Fruit fly (Drosophila melanogaster) whole organism, embryonic: ENCODE measurements around the gene CG17768.

Source experiments
- Ada2b ChIP-seq: fragments of 200-800 bp; sonication (Bioruptor generic); IDR thresholded peaks from 2 replicates; pipeline ENCODE4 v1.3.6; 2022; ENCODE audit warnings: missing biosample characterization, missing genetic modification characterization
- Antp ChIP-seq: fragments of 200-800 bp; sonication (Bioruptor generic); optimal IDR thresholded peaks from 3 replicates; lab custom pipeline; 2016; ENCODE audit warnings: missing biosample characterization, missing genetic modification characterization
- Asciz ChIP-seq: fragments of 200-800 bp; sonication (Bioruptor generic); optimal IDR thresholded peaks from 2 replicates; lab custom pipeline; 2017; ENCODE audit warnings: missing biosample characterization, mild to moderate bottlenecking, missing genetic modification characterization, missing genetic modification reagents
- Atf-2 ChIP-seq: fragments of 200-800 bp; sonication (Bioruptor generic); optimal IDR thresholded peaks from 2 replicates; lab custom pipeline; 2016; ENCODE audit warnings: missing biosample characterization, missing genetic modification characterization
- CG1024 ChIP-seq: fragments of 200-800 bp; sonication (Bioruptor generic); IDR thresholded peaks from 2 replicates; pipeline ENCODE4 v1.3.6; 2022; ENCODE audit warnings: missing biosample characterization, missing genetic modification characterization
- CG10654 ChIP-seq: fragments of 200-800 bp; sonication (Bioruptor generic); optimal IDR thresholded peaks from 2 replicates; lab custom pipeline; 2016; ENCODE audit warnings: missing biosample characterization, missing genetic modification characterization
- CG13296 ChIP-seq: fragments of 200-800 bp; sonication (Bioruptor generic); optimal IDR thresholded peaks from 3 replicates; lab custom pipeline; 2018; ENCODE audit warnings: missing biosample characterization, mild to moderate bottlenecking, missing genetic modification characterization
- CG13624 ChIP-seq: fragments of 200-800 bp; sonication (Bioruptor generic); optimal IDR thresholded peaks from 2 replicates; lab custom pipeline; 2016; ENCODE audit warnings: missing biosample characterization, missing genetic modification characterization
- CG17328 ChIP-seq: fragments of 200-800 bp; sonication (Bioruptor generic); IDR thresholded peaks from 2 replicates; pipeline ENCODE4 v1.3.6; 2022; ENCODE audit warnings: missing biosample characterization, missing genetic modification characterization
- CG18011 ChIP-seq: fragments of 200-800 bp; sonication (Bioruptor generic); optimal IDR thresholded peaks from 2 replicates; lab custom pipeline; 2017; ENCODE audit warnings: missing biosample characterization, missing genetic modification characterization, mild to moderate bottlenecking, moderate library complexity, missing genotype
- CG18476 ChIP-seq: fragments of 200-800 bp; sonication (Bioruptor generic); optimal IDR thresholded peaks from 2 replicates; lab custom pipeline; 2016; ENCODE audit warnings: missing biosample characterization, mild to moderate bottlenecking, missing genetic modification characterization
- CG18764 ChIP-seq: fragments of 200-800 bp; sonication (Bioruptor generic); optimal IDR thresholded peaks from 3 replicates; lab custom pipeline; 2016; ENCODE audit warnings: missing biosample characterization, missing genetic modification characterization
- CG2120 ChIP-seq: fragments of 200-800 bp; sonication (Bioruptor generic); optimal IDR thresholded peaks from 3 replicates; lab custom pipeline; 2016; ENCODE audit warnings: missing biosample characterization, missing genetic modification characterization
- CG3281 ChIP-seq: fragments of 200-800 bp; sonication (Bioruptor generic); optimal IDR thresholded peaks from 3 replicates; lab custom pipeline; 2017; ENCODE audit warnings: missing biosample characterization, mild to moderate bottlenecking, missing genetic modification characterization
- CG33213 ChIP-seq: fragments of 200-800 bp; sonication (Bioruptor generic); optimal IDR thresholded peaks from 3 replicates; lab custom pipeline; 2016; ENCODE audit warnings: missing biosample characterization, missing genetic modification characterization
- CG3726 ChIP-seq: fragments of 200-800 bp; sonication (Bioruptor generic); IDR thresholded peaks from 3 replicates; pipeline ENCODE4, ENCODE4 v1.3.6; 2022; ENCODE audit warnings: missing biosample characterization, missing genetic modification characterization
- CG42726 ChIP-seq: fragments of 200-800 bp; sonication (Bioruptor generic); IDR thresholded peaks from 2 replicates; pipeline ENCODE4 v1.3.6; 2022; ENCODE audit warnings: missing biosample characterization, missing genetic modification characterization; ENCODE audit not compliant: partially characterized antibody
- CG4360 ChIP-seq: fragments of 200-800 bp; sonication (Bioruptor generic); IDR thresholded peaks from 2 replicates; pipeline ENCODE4 v1.3.6; 2022; ENCODE audit warnings: missing biosample characterization, missing genetic modification characterization
- CG4730 ChIP-seq: fragments of 200-800 bp; sonication (Bioruptor generic); IDR thresholded peaks from 2 replicates; pipeline ENCODE4 v1.3.6; 2022; ENCODE audit warnings: missing biosample characterization, missing genetic modification characterization
- CG5245 ChIP-seq: fragments of 200-800 bp; sonication (Bioruptor generic); optimal IDR thresholded peaks from 3 replicates; lab custom pipeline; 2016; ENCODE audit warnings: missing biosample characterization, missing genetic modification characterization
- CG8944 ChIP-seq: fragments of 200-800 bp; sonication (Bioruptor generic); optimal IDR thresholded peaks from 3 replicates; lab custom pipeline; 2016; ENCODE audit warnings: missing biosample characterization, missing genetic modification characterization
- CG9215 ChIP-seq: fragments of 200-800 bp; sonication (Bioruptor generic); IDR thresholded peaks from 2 replicates; pipeline ENCODE4 v1.3.6; 2022; ENCODE audit warnings: missing biosample characterization, missing genetic modification characterization
- CG9932 ChIP-seq: fragments of 200-800 bp; sonication (Bioruptor generic); IDR thresholded peaks from 2 replicates; pipeline ENCODE4 v1.3.6; 2022; ENCODE audit warnings: missing biosample characterization, missing genetic modification characterization
- D19A ChIP-seq: fragments of 200-800 bp; optimal IDR thresholded peaks from 3 replicates; lab custom pipeline; 2019; ENCODE audit warnings: missing biosample characterization, mild to moderate bottlenecking, missing genetic modification characterization, moderate library complexity
- Dip2 ChIP-seq: fragments of 200-800 bp; sonication (Bioruptor generic); IDR thresholded peaks from 2 replicates; pipeline ENCODE4 v1.3.6; 2022; ENCODE audit warnings: missing biosample characterization, missing genetic modification characterization
- Doc3 ChIP-seq: fragments of 200-800 bp; sonication (Bioruptor generic); IDR thresholded peaks from 3 replicates; pipeline ENCODE4 v1.3.6; 2022; ENCODE audit warnings: missing biosample characterization, missing genetic modification characterization; ENCODE audit not compliant: partially characterized antibody
- ERR ChIP-seq: fragments of 200-800 bp; sonication (Bioruptor generic); optimal IDR thresholded peaks from 2 replicates; lab custom pipeline; 2016; ENCODE audit warnings: missing biosample characterization, missing genetic modification characterization
- Fer1 ChIP-seq: fragments of 200-800 bp; sonication (Bioruptor generic); optimal IDR thresholded peaks from 2 replicates; lab custom pipeline; 2017; ENCODE audit warnings: missing biosample characterization, mild to moderate bottlenecking, missing genetic modification characterization
- Max ChIP-seq: fragments of 200-800 bp; sonication (Bioruptor generic); optimal IDR thresholded peaks from 2 replicates; lab custom pipeline; 2016; ENCODE audit warnings: missing biosample characterization, mild to moderate bottlenecking, missing genetic modification characterization
- Stat92E ChIP-seq, 3 experiments: fragments of >200 bp in 2 of 3; fragments of 200-800 bp in 1 of 3; sonication (Bioruptor generic) in 1 of 3; optimal IDR thresholded peaks; 2 replicates each; lab custom pipeline; 2017 to 2019; ENCODE audit warnings: missing biosample characterization in 3 of 3, missing genetic modification characterization in 3 of 3, mild to moderate bottlenecking in 1 of 3, moderate library complexity in 1 of 3
- Taf1 ChIP-seq: fragments of 200-800 bp; sonication (Bioruptor generic); IDR thresholded peaks from 2 replicates; pipeline ENCODE4 v1.3.6; 2022; ENCODE audit warnings: missing biosample characterization, missing genetic modification characterization
- az2 ChIP-seq: fragments of 200-800 bp; sonication (Bioruptor generic); optimal IDR thresholded peaks from 3 replicates; lab custom pipeline; 2016; ENCODE audit warnings: missing biosample characterization, missing genetic modification characterization
- br ChIP-seq: fragments of >200 bp; optimal IDR thresholded peaks from 2 replicates; lab custom pipeline; 2017
- caup ChIP-seq: fragments of 200-800 bp; sonication (Bioruptor generic); optimal IDR thresholded peaks from 3 replicates; lab custom pipeline; 2017; ENCODE audit warnings: missing biosample characterization, mild to moderate bottlenecking, missing genetic modification characterization, moderate library complexity; ENCODE audit not compliant: severe bottlenecking
- chif ChIP-seq, 2 experiments: fragments of 200-800 bp; sonication (Bioruptor generic); optimal IDR thresholded peaks; 3 replicates each; lab custom pipeline; 2016; ENCODE audit warnings: missing biosample characterization in 2 of 2, missing genetic modification characterization in 2 of 2
- dati ChIP-seq: fragments of 200-800 bp; sonication (Bioruptor generic); IDR thresholded peaks from 2 replicates; pipeline ENCODE4 v1.3.6; 2022; ENCODE audit warnings: missing biosample characterization, missing genetic modification characterization
- disco-r ChIP-seq: fragments of 200-800 bp; sonication (Bioruptor generic); optimal IDR thresholded peaks from 2 replicates; lab custom pipeline; 2016; ENCODE audit warnings: missing biosample characterization, missing genetic modification characterization
- dmrt99B ChIP-seq: fragments of 200-800 bp; sonication (Bioruptor generic); optimal IDR thresholded peaks from 2 replicates; lab custom pipeline; 2018; ENCODE audit warnings: missing biosample characterization, mild to moderate bottlenecking, missing genetic modification characterization, moderate library complexity
- dpn ChIP-seq, 2 experiments: fragments of 200-800 bp; sonication (Bioruptor generic); optimal IDR thresholded peaks; 3 replicates each; lab custom pipeline; 2016; ENCODE audit warnings: missing biosample characterization in 2 of 2, missing genetic modification characterization in 2 of 2
- eve ChIP-seq, 2 experiments: fragments of >200 bp; optimal IDR thresholded peaks; 2 replicates each; lab custom pipeline; 2017; ENCODE audit warnings: missing biosample characterization in 2 of 2, missing genetic modification characterization in 2 of 2
- ftz-f1 ChIP-seq: fragments of 200-800 bp; sonication (Bioruptor generic); optimal IDR thresholded peaks from 2 replicates; lab custom pipeline; 2016; ENCODE audit warnings: missing biosample characterization, missing genetic modification characterization
- hth ChIP-seq: fragments of >200 bp; optimal IDR thresholded peaks from 2 replicates; lab custom pipeline; 2017; ENCODE audit warnings: inconsistent platforms
- ind ChIP-seq: fragments of 200-800 bp; sonication (Bioruptor generic); optimal IDR thresholded peaks from 3 replicates; lab custom pipeline; 2016; ENCODE audit warnings: missing biosample characterization, missing genetic modification characterization
- pfk ChIP-seq: fragments of 200-800 bp; sonication (Bioruptor generic); optimal IDR thresholded peaks from 2 replicates; lab custom pipeline; 2018; ENCODE audit warnings: missing biosample characterization, mild to moderate bottlenecking, missing genetic modification characterization, moderate library complexity
- pita ChIP-seq: fragments of 200-800 bp; sonication (Bioruptor generic); optimal IDR thresholded peaks from 2 replicates; lab custom pipeline; 2017; ENCODE audit warnings: missing biosample characterization, mild to moderate bottlenecking, missing genetic modification characterization
- schlank ChIP-seq: fragments of 200-800 bp; sonication (Bioruptor generic); optimal IDR thresholded peaks from 2 replicates; lab custom pipeline; 2018; ENCODE audit warnings: missing biosample characterization, mild to moderate bottlenecking, missing genetic modification characterization
- sna ChIP-seq: fragments of 200-800 bp; sonication (Bioruptor generic); IDR thresholded peaks from 2 replicates; pipeline ENCODE4 v1.3.6; 2022; ENCODE audit warnings: missing biosample characterization, missing genetic modification characterization; ENCODE audit not compliant: partially characterized antibody
- sqz ChIP-seq: fragments of 200-800 bp; sonication (Bioruptor generic); optimal IDR thresholded peaks from 3 replicates; lab custom pipeline; 2018; ENCODE audit warnings: missing biosample characterization, mild to moderate bottlenecking, missing genetic modification characterization
- tap ChIP-seq: fragments of 200-800 bp; optimal IDR thresholded peaks from 3 replicates; lab custom pipeline; 2019; ENCODE audit warnings: missing biosample characterization, mild to moderate bottlenecking, missing genetic modification characterization, moderate library complexity
- toy ChIP-seq: fragments of 200-800 bp; sonication (Bioruptor generic); IDR thresholded peaks from 2 replicates; pipeline ENCODE4 v1.3.6; 2022; ENCODE audit warnings: missing biosample characterization, missing genetic modification characterization
- vfl ChIP-seq: fragments of 200-800 bp; sonication (Bioruptor generic); optimal IDR thresholded peaks from 2 replicates; lab custom pipeline; 2016; ENCODE audit warnings: missing biosample characterization, missing genetic modification characterization
- vnd ChIP-seq: fragments of 200-800 bp; sonication (Bioruptor generic); IDR thresholded peaks from 3 replicates; pipeline ENCODE4 v1.3.6; 2022; ENCODE audit warnings: missing biosample characterization, missing genetic modification characterization; ENCODE audit not compliant: partially characterized antibody

Gene CG17768

DNA sequence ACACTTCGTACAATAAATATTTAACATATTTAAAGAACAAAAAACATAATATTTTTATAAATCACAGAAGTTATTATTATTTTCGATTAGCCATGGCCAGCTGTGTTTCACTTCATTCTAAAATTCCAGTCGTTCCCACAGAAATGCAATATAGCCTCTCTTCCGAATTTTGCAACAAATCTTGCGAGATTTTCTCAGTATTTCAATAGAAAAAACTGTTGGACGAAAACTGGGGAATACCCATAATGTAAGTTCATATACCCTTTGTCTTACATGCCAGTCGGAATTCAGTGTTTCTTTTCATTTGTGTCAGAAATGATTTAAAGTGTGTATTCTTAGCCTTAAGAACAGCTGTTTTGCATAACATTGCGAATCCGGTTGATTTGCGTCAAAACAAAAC is 48.5 kb downstream of the CG17768 start, which contains the start of the genes CtsL4 and ClpP (continued):
- TF ChIP-seq caup = no peak
- TF ChIP-seq CG13624 = no peak
- TF ChIP-seq CG9215 (GFP tag; lab: Robert Waterston, UW) = no peak
- no peak for TF ChIP-seq tap (tag; lab: Kevin White, UChicago)
- no peak for TF ChIP-seq dmrt99B (tag; lab: Kevin White, UChicago)
- TF ChIP-seq CG18476 (GFP tag; lab: Kevin White, UChicago) = no peak
- peak; percentile 4 for TF ChIP-seq CG3281
- TF ChIP-seq pita (GFP tag; lab: Kevin White, UChicago) = no peak
- TF ChIP-seq dati (GFP tag; lab: Robert Waterston, UW) = no peak
- TF ChIP-seq br = no peak
- no peak for TF ChIP-seq vnd (GFP tag; lab: Robert Waterston, UW)
- peak; percentile 37 for TF ChIP-seq Ada2b
- TF ChIP-seq CG4360 (GFP tag; lab: Robert Waterston, UW) = no peak
- TF ChIP-seq Taf1 (GFP tag; lab: Robert Waterston, UW) = no peak
- TF ChIP-seq Dip2 (GFP tag; lab: Robert Waterston, UW) = no peak
- peak; percentile 52 for TF ChIP-seq az2 (GFP tag; lab: Kevin White, UChicago)
- TF ChIP-seq CG9932 (GFP tag; lab: Robert Waterston, UW) = no peak; the same call in 1 of the 2 replicates
- TF ChIP-seq dpn (GFP tag; optimal IDR thresholded peaks at IDR 0.05; lab: Kevin White, UChicago) = peak; percentile 53 to 67
- TF ChIP-seq eve (GFP tag; optimal IDR thresholded peaks at IDR 0.05; lab: Kevin White, UChicago) = no peak
- peak; percentile 95 for TF ChIP-seq CG1024
- TF ChIP-seq CG5245 (GFP tag; lab: Kevin White, UChicago) = peak; percentile 5
- TF ChIP-seq CG8944 (GFP tag; lab: Kevin White, UChicago) = peak; percentile 20
- TF ChIP-seq Max (GFP tag; lab: Kevin White, UChicago) = peak; percentile 20
- TF ChIP-seq CG18764 = peak; percentile 17
- TF ChIP-seq CG33213 (GFP tag; lab: Kevin White, UChicago) = peak; percentile 15
- TF ChIP-seq CG18011 (GFP tag; lab: Kevin White, UChicago) = no peak
- TF ChIP-seq CG17328 (GFP tag; lab: Robert Waterston, UW) = 0 out of 2 replicates have a peak, but pooled peaks have one; percentile 27
- peak; percentile 43 for TF ChIP-seq vfl (GFP tag; lab: Kevin White, UChicago)
- TF ChIP-seq sna = no peak
- no peak for TF ChIP-seq schlank (tag; lab: Kevin White, UChicago)
- TF ChIP-seq toy (GFP tag; lab: Robert Waterston, UW) = no peak
- TF ChIP-seq Asciz (GFP tag; lab: Kevin White, UChicago) = no peak
- TF ChIP-seq Atf-2 = no peak
- TF ChIP-seq pfk (GFP tag; lab: Kevin White, UChicago) = peak; percentile 97
- TF ChIP-seq D19A (tag; lab: Kevin White, UChicago) = peak; percentile 74
- no peak for TF ChIP-seq ERR (GFP tag; lab: Kevin White, UChicago)
- peak in 1 of 2 experiments; percentile 39 for TF ChIP-seq chif (GFP tag; optimal IDR thresholded peaks at IDR 0.05; lab: Kevin White, UChicago)
- TF ChIP-seq CG10654 (GFP tag; lab: Kevin White, UChicago) = peak; percentile 4
- peak; percentile 40 for TF ChIP-seq CG13296 (GFP tag; lab: Kevin White, UChicago)
- TF ChIP-seq hth = no peak
- TF ChIP-seq Doc3 (GFP tag; lab: Robert Waterston, UW) = no peak
- no peak for TF ChIP-seq Stat92E (GFP tag; optimal IDR thresholded peaks at IDR 0.05; lab: Kevin White, UChicago)
- no peak for TF ChIP-seq CG3726
- TF ChIP-seq sqz (GFP tag; lab: Kevin White, UChicago) = no peak
- TF ChIP-seq disco-r (GFP tag; lab: Kevin White, UChicago) = no peak
- TF ChIP-seq CG42726 = no peak
- no peak for TF ChIP-seq CG4730 (GFP tag; lab: Robert Waterston, UW)
- peak; percentile 49 for TF ChIP-seq ind (GFP tag; lab: Kevin White, UChicago)
- peak; percentile 64 for TF ChIP-seq CG2120 (GFP tag; lab: Kevin White, UChicago)
- no peak for TF ChIP-seq ftz-f1 (GFP tag; lab: Kevin White, UChicago)
- TF ChIP-seq Fer1 (GFP tag; lab: Kevin White, UChicago) = peak; percentile 15
- peak; percentile 48 for TF ChIP-seq Antp (GFP tag; lab: Kevin White, UChicago)
